Worm (Caenorhabditis elegans): ENCODE data around the gene Y22D7AL.1.

The Y22D7AL.1 gene

DNA sequence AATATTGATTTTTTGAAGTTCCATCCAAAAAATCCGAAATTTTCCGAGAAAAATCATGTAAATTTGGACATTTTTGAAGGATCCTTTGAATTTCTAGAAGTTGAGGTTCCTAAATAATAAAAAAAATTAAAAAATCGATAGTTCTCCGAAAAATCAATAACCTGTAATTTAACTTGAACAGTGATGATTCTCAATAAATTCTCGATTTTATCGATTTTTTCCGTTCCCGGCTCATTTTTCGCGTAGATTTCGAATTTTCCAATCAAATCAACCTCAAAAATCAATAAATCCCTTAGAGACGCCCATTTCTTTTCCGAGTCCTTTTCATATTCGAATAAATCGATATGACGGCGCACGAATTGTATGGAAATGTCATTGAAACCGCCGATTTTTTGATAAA lies 44.6 kb upstream of the Y22D7AL.1 start:
- TF ChIP-seq sma-9 (GFP tag; optimal IDR thresholded peaks at IDR 0.05), result no peak
- TF ChIP-seq sma-9 (tag; optimal IDR thresholded peaks at IDR 0.05), result no peak
- no peak for TF ChIP-seq nhr-77 (tag; optimal IDR thresholded peaks at IDR 0.05)
- no peak for TF ChIP-seq elt-1 (tag; optimal IDR thresholded peaks at IDR 0.05)
- TF ChIP-seq sem-4 (tag; optimal IDR thresholded peaks at IDR 0.05), result no peak
- TF ChIP-seq alr-1 (tag; optimal IDR thresholded peaks at IDR 0.05), result no peak
- no peak for TF ChIP-seq unc-39 (tag; optimal IDR thresholded peaks at IDR 0.05)
- no peak for TF ChIP-seq nhr-129 (tag; optimal IDR thresholded peaks at IDR 0.05)
- TF ChIP-seq unc-55 (GFP tag; optimal IDR thresholded peaks at IDR 0.05), result no peak
- TF ChIP-seq ceh-16 (tag; optimal IDR thresholded peaks at IDR 0.05), result no peak

DNA sequence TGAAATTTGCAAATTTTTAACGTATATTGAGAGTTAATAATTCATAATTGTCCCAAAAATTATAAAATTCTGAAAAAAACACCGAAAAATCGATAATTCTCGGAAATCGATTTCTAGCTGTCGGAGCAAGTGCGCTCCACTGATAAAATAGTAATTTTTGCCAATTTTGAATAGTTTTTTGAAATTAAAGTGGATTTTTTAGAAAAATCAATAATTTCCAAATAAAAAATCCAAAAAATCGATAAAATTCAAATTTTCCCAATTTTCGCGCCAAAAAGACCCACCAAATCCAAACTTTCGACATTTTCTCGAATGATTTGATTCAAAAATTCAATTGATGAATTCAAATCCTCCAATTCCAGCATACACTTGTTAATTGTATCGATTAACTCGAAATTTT lies 41.3 kb upstream of the Y22D7AL.1 start:
- no peak for TF ChIP-seq alr-1 (tag; optimal IDR thresholded peaks at IDR 0.05)
- no peak for TF ChIP-seq ceh-82 (tag; optimal IDR thresholded peaks at IDR 0.05)
- TF ChIP-seq sma-9 (GFP tag; optimal IDR thresholded peaks at IDR 0.05), result no peak
- TF ChIP-seq sma-9 (tag; optimal IDR thresholded peaks at IDR 0.05), result no peak
- TF ChIP-seq fos-1 (tag; optimal IDR thresholded peaks at IDR 0.05), result no peak
- no peak for TF ChIP-seq elt-3 (tag; optimal IDR thresholded peaks at IDR 0.05)

DNA sequence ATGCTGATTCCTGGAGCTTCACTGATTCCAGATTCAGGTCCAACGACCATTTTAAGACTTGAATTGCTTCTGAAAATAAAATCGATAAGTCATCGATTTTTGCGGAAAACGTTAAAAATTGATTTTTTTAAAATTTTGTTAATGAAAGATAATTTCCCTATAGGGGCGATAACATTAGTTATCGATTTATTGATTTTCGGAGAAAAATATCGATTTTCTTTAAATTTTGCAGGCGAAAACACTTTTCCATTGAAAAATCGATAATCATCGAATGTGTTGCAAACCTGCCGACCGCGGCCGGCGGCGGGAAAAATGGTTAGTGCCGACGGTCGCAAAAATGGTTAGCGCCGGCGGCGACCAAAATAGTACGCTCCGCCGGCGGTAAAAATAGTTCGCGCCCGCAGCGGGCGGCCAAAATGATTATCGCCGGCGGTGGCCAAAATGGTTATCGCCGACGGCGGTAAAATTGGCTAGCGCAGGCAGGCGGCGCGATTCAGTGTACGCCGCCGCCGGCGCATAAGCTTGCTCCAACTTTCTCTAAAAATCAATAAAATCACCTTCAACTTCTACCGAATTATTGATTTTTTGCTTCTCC lies 39.2 kb upstream of the Y22D7AL.1 start:
- TF ChIP-seq sma-9 (GFP tag; optimal IDR thresholded peaks at IDR 0.05), result no peak
- no peak for TF ChIP-seq sma-9 (tag; optimal IDR thresholded peaks at IDR 0.05)
- TF ChIP-seq zag-1 (tag; optimal IDR thresholded peaks at IDR 0.05), result no peak
- no peak for TF ChIP-seq lin-39 (tag; optimal IDR thresholded peaks at IDR 0.05)
- TF ChIP-seq mdl-1 (tag; optimal IDR thresholded peaks at IDR 0.05), result no peak
- TF ChIP-seq skn-1 (tag; optimal IDR thresholded peaks at IDR 0.05), result no peak
- no peak for TF ChIP-seq ceh-16 (tag; optimal IDR thresholded peaks at IDR 0.05)
- TF ChIP-seq snpc-4 (tag; optimal IDR thresholded peaks at IDR 0.05), result no peak

DNA sequence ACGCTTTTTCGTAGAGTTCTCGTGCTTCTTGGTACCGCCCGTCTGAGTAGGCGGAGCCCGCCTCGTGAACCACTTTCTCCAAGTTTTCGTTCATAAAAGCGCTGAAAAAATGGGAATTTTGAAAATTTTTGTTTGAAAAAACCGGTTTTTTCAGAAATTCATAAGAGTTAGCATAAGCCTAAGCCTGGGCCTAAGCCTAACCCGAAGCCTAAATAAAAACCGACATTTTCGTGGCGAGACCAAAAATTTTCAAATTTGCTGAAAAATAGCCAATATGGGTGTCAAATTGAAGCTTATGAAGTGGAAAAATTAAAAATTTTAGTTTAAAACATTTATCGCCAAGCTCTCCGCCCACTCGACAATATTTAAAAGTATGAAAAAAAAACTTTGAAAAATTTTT lies 38.3 kb upstream of the Y22D7AL.1 start, which contains the start of gene Y22D7AL.9:
TSS of gene Y22D7AL.9 (minus strand) at position 101 of the 400 bp plus-strand sequence.
- TF ChIP-seq nhr-77 (tag; optimal IDR thresholded peaks at IDR 0.05), result no peak
- no peak for TF ChIP-seq ztf-1 (GFP tag; conservative IDR thresholded peaks at IDR 0.05)
- TF ChIP-seq ceh-16 (tag; optimal IDR thresholded peaks at IDR 0.05), result no peak
- TF ChIP-seq egl-27 (tag; optimal IDR thresholded peaks at IDR 0.05), result no peak
- TF ChIP-seq nhr-129 (tag; optimal IDR thresholded peaks at IDR 0.05), result no peak
- no peak for TF ChIP-seq aly-2 (tag; optimal IDR thresholded peaks at IDR 0.05)
- TF ChIP-seq nhr-10 (tag; optimal IDR thresholded peaks at IDR 0.05), result no peak
- no peak for TF ChIP-seq nhr-25 (tag; optimal IDR thresholded peaks at IDR 0.05)

DNA sequence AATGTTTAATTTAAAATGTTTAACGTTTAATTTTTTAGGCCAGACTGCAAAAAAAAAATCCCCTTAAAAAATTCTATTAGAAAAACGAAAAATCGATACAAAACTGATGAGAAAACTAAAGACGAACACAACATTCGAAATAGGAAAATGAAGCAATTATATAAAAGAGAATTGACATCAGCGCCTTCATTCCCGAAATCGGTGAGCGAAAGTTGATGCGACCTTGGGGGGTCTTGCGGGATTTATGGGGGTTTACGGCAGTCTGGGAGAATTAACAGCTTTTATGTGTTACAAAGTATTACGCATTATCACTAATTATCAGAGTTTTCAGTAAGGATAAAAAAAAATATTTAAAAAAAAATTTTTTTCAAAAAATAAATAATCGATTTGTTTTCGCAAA lies 37.9 kb upstream of the Y22D7AL.1 start:
- peak; percentile 35 for TF ChIP-seq blmp-1 (tag; optimal IDR thresholded peaks at IDR 0.05; ENCODE audit: insufficient read depth)
- TF ChIP-seq peb-1 (tag; optimal IDR thresholded peaks at IDR 0.05), result no peak

DNA sequence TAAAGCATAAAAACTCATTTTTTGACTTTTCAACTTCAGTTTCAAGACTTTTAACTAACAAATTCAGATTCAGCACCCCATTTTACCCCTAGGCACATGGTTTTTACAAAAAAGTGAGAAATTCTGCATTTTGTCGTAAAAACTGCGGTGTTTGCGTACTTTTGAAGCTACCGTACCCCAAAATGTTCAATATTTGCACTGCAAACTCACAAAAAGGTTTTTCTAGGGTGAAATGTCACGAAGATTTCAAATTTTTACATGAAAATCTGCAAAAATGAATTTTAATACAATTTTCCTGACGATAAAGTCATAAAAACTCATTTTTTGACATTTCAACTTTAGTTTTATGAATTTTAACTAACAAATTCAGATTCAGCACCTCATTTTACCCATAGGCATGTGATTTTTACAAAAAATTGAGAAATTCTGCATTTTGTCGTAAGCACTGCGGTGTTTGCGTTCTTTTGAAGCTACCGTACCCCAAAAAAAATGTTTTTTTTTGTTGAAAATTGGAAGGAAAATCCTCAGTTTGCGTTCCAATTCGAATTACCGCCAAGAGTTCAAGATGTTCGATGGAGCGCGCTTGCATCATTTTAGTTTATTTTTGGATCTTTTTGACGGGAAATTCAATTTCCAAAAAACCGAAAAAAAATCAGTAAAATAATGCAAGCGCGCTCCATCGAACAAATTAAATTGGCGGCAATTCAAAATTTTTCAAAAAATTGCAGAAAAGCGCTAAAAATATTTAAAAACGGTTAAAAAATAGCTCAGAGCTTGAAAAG lies 35.8 kb upstream of the Y22D7AL.1 start:
- TF ChIP-seq unc-55 (GFP tag; optimal IDR thresholded peaks at IDR 0.05), result no peak
- peak; percentile 84 for TF ChIP-seq ama-1 (optimal IDR thresholded peaks at IDR 0.05)
- TF ChIP-seq ztf-1 (GFP tag; conservative IDR thresholded peaks at IDR 0.05), result no peak
- TF ChIP-seq ZK546.5 (tag; optimal IDR thresholded peaks at IDR 0.05), result no peak
- no peak for TF ChIP-seq mbf-1 (tag; optimal IDR thresholded peaks at IDR 0.05)
- no peak for TF ChIP-seq ztf-11 (tag; optimal IDR thresholded peaks at IDR 0.05)
- TF ChIP-seq mdl-1 (tag; optimal IDR thresholded peaks at IDR 0.05), result no peak
- TF ChIP-seq ceh-82 (tag; optimal IDR thresholded peaks at IDR 0.05), result no peak
- no peak for TF ChIP-seq nhr-23 (tag; optimal IDR thresholded peaks at IDR 0.05)
- no peak for TF ChIP-seq ceh-16 (tag; optimal IDR thresholded peaks at IDR 0.05)
- TF ChIP-seq egl-27 (tag; optimal IDR thresholded peaks at IDR 0.05), result no peak
- TF ChIP-seq sem-4 (tag; optimal IDR thresholded peaks at IDR 0.05), result no peak
- TF ChIP-seq lin-39 (tag; optimal IDR thresholded peaks at IDR 0.05), result no peak
- TF ChIP-seq nhr-25 (tag; optimal IDR thresholded peaks at IDR 0.05), result peak; percentile 45
- no peak for TF ChIP-seq nhr-6 (tag; optimal IDR thresholded peaks at IDR 0.05)
- peak; percentile 47 for TF ChIP-seq gmeb-1 (tag; optimal IDR thresholded peaks at IDR 0.05)
- TF ChIP-seq nhr-10 (tag; optimal IDR thresholded peaks at IDR 0.05), result no peak
- TF ChIP-seq Y55F3AM.14 (GFP tag; optimal IDR thresholded peaks at IDR 0.05), result peak; percentile 49
- TF ChIP-seq R02D3.7 (tag; optimal IDR thresholded peaks at IDR 0.05), result no peak
- TF ChIP-seq snpc-4 (tag; optimal IDR thresholded peaks at IDR 0.05), result no peak
- no peak for TF ChIP-seq nhr-21 (tag; optimal IDR thresholded peaks at IDR 0.05)
- TF ChIP-seq sma-9 (GFP tag; optimal IDR thresholded peaks at IDR 0.05), result no peak
- no peak for TF ChIP-seq sma-9 (tag; optimal IDR thresholded peaks at IDR 0.05)
- TF ChIP-seq blmp-1 (tag; optimal IDR thresholded peaks at IDR 0.05; ENCODE audit: insufficient read depth), result no peak
- TF ChIP-seq aly-2 (tag; optimal IDR thresholded peaks at IDR 0.05), result no peak
- TF ChIP-seq zag-1 (tag; optimal IDR thresholded peaks at IDR 0.05), result no peak
- TF ChIP-seq lsy-2 (tag; optimal IDR thresholded peaks at IDR 0.05), result peak; percentile 52 to 86
- no peak for TF ChIP-seq nhr-12 (tag; optimal IDR thresholded peaks at IDR 0.05)
- no peak for TF ChIP-seq elt-3 (tag; optimal IDR thresholded peaks at IDR 0.05)
- TF ChIP-seq alr-1 (tag; optimal IDR thresholded peaks at IDR 0.05), result no peak
- no peak for TF ChIP-seq crh-2 (tag; optimal IDR thresholded peaks at IDR 0.05)
- no peak for TF ChIP-seq dmd-4 (tag; optimal IDR thresholded peaks at IDR 0.05)
- TF ChIP-seq fos-1 (tag; optimal IDR thresholded peaks at IDR 0.05), result no peak
